Fruit fly (Drosophila melanogaster): ENCODE results near the gene CG9044.

Gene CG9044

DNA sequence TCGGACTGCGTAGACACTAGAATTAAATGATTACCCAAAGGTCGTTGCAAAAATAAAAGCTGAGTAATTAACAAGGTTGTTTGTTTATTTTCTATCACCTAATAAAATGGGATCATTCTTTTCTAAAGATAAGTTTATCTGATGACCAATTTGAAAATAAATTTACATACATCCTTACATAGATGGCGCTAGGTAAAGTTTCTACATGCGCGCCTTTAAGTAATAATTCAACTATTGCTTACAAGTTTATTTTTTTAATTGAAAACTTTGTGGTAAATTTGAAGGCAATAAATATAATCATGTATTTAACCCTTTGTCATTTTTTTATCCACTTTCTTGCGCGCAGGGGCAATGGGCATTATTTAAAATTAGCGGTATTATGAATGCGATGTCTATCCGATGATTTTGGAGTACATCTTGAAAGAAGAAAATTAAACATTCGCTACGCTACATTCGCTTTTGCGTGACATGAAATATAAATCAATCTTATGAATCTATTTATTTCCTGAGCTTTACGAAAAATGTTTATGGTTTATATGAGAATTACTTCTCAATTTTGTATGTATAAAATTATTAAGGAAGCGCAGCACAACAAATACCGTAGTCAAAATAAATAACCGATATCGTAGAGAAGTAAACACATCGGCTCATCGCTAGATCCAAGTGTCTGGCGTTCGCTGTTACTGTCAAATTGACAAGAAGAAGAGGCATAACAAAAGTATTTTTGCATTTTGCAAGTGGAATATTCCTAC lies at the start of gene CG9044:
Gene CG9044 (plus strand): TSS at position 676 of the 752 bp plus-strand sequence.
- no peak for TF ChIP-seq D1 (tag; optimal IDR thresholded peaks at IDR 0.05)
- peak; percentile 16 for TF ChIP-seq CG15710 (tag; optimal IDR thresholded peaks at IDR 0.05)
- no peak for TF ChIP-seq CG34367 (tag; optimal IDR thresholded peaks at IDR 0.05)
- TF ChIP-seq Pif1B (GFP tag; optimal IDR thresholded peaks at IDR 0.05): no peak
- no peak for TF ChIP-seq EcR (GFP tag; optimal IDR thresholded peaks at IDR 0.05)
- TF ChIP-seq Pif1A (GFP tag; optimal IDR thresholded peaks at IDR 0.05): no peak
- TF ChIP-seq CG13204 (GFP tag; optimal IDR thresholded peaks at IDR 0.05): no peak
- no peak for TF ChIP-seq CG14655 (GFP tag; optimal IDR thresholded peaks at IDR 0.05)
- TF ChIP-seq CG4496 (GFP tag; IDR thresholded peaks at IDR 0.05): no peak
- no peak for TF ChIP-seq CG17806 (tag; optimal IDR thresholded peaks at IDR 0.05)
- TF ChIP-seq CG12605 (GFP tag; IDR thresholded peaks at IDR 0.05): no peak
- TF ChIP-seq Snoo (tag; optimal IDR thresholded peaks at IDR 0.05): no peak
- no peak for TF ChIP-seq CG10348 (GFP tag; IDR thresholded peaks at IDR 0.05)
- no peak; the same call in 2 of the 3 replicates for TF ChIP-seq fd96Ca (GFP tag; IDR thresholded peaks at IDR 0.05)
- TF ChIP-seq rn (GFP tag; IDR thresholded peaks at IDR 0.05): peak; percentile 15; the same call in 1 of the 2 replicates
- TF ChIP-seq CG9948 (tag; optimal IDR thresholded peaks at IDR 0.05): no peak
- no peak for TF ChIP-seq Ets98B (GFP tag; IDR thresholded peaks at IDR 0.05)
- no peak for TF ChIP-seq CG8159 (tag; optimal IDR thresholded peaks at IDR 0.05)
- TF ChIP-seq gl (tag; optimal IDR thresholded peaks at IDR 0.05): no peak
- TF ChIP-seq CG32121 (GFP tag; IDR thresholded peaks at IDR 0.05): 0 out of 2 replicates have a peak, but pooled peaks have one; percentile 40

DNA sequence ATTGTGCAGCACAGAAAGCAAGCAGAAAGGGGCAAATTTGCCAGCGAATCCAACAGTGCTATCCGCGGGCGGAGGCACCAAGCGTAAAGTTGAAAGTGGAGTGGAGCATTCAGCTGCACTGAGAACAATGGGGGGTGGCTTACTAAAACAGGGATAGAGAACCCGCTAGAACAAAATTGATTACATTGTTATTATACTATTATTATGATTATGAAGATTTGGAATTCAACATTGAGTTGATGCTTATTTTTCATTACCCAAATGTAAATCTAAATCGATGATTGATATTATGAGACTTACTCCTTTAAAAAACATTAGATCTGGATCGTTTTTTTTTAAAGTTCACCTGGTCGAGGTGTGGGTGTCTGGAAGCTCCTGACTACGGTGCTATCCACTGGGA lies 47.7 kb upstream of the CG9044 start:
- TF ChIP-seq Pif1B (GFP tag; optimal IDR thresholded peaks at IDR 0.05) (no peak), Ets98B (GFP tag; IDR thresholded peaks at IDR 0.05) (no peak), fd96Ca (GFP tag; IDR thresholded peaks at IDR 0.05) (no peak), CG8301 (tag; optimal IDR thresholded peaks at IDR 0.05) (peak; percentile 60), EcR (GFP tag; optimal IDR thresholded peaks at IDR 0.05) (no peak), CG34367 (tag; optimal IDR thresholded peaks at IDR 0.05) (no peak), Snoo (tag; optimal IDR thresholded peaks at IDR 0.05) (no peak), rn (GFP tag; IDR thresholded peaks at IDR 0.05) (no peak), CG17806 (tag; optimal IDR thresholded peaks at IDR 0.05) (no peak), CG12605 (GFP tag; IDR thresholded peaks at IDR 0.05) (no peak), CG9948 (tag; optimal IDR thresholded peaks at IDR 0.05) (peak; percentile 19), CG10348 (GFP tag; IDR thresholded peaks at IDR 0.05) (no peak), D1 (tag; optimal IDR thresholded peaks at IDR 0.05) (no peak), CG32121 (GFP tag; IDR thresholded peaks at IDR 0.05) (no peak), CG15710 (tag; optimal IDR thresholded peaks at IDR 0.05) (no peak), CG4496 (GFP tag; IDR thresholded peaks at IDR 0.05) (0 out of 3 replicates have a peak, but pooled peaks have one; percentile 38), CG13204 (GFP tag; optimal IDR thresholded peaks at IDR 0.05) (no peak), gl (tag; optimal IDR thresholded peaks at IDR 0.05) (no peak), Pif1A (GFP tag; optimal IDR thresholded peaks at IDR 0.05) (no peak), CG14655 (GFP tag; optimal IDR thresholded peaks at IDR 0.05) (peak; percentile 67), CG8159 (tag; optimal IDR thresholded peaks at IDR 0.05) (no peak)

DNA sequence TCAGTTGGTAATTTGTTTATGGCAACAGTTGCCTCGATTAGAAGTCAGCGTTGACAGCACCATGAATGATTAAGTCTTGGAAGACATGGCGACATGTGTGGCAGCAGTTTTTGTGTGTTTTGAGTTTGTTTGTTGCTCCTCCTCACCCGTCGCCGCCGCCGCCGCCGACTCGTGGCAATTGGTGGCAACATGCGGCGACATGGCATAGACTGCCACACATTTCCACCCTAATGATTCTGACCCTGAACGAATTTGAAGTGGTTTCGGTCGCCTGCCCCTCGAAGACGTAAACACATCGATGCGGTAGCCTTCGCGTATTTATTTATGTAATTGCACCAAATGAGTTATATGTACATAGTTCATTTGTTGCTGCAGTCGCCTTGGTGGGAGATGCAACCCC lies 46.4 kb upstream of the CG9044 start:
- TF ChIP-seq CG9948 (tag; optimal IDR thresholded peaks at IDR 0.05): no peak
- TF ChIP-seq Pif1B (GFP tag; optimal IDR thresholded peaks at IDR 0.05): no peak
- TF ChIP-seq CG10348 (GFP tag; IDR thresholded peaks at IDR 0.05): no peak
- no peak for TF ChIP-seq CG15710 (tag; optimal IDR thresholded peaks at IDR 0.05)
- TF ChIP-seq CG14655 (GFP tag; optimal IDR thresholded peaks at IDR 0.05): no peak
- TF ChIP-seq CG13204 (GFP tag; optimal IDR thresholded peaks at IDR 0.05): no peak
- no peak for TF ChIP-seq fd96Ca (GFP tag; IDR thresholded peaks at IDR 0.05)
- no peak for TF ChIP-seq CG17806 (tag; optimal IDR thresholded peaks at IDR 0.05)
- no peak for TF ChIP-seq rn (GFP tag; IDR thresholded peaks at IDR 0.05)
- no peak for TF ChIP-seq Ets98B (GFP tag; IDR thresholded peaks at IDR 0.05)
- no peak for TF ChIP-seq Pif1A (GFP tag; optimal IDR thresholded peaks at IDR 0.05)
- no peak for TF ChIP-seq EcR (GFP tag; optimal IDR thresholded peaks at IDR 0.05)
- TF ChIP-seq CG32121 (GFP tag; IDR thresholded peaks at IDR 0.05): no peak
- no peak for TF ChIP-seq gl (tag; optimal IDR thresholded peaks at IDR 0.05)
- TF ChIP-seq CG12605 (GFP tag; IDR thresholded peaks at IDR 0.05): no peak
- no peak for TF ChIP-seq CG8301 (tag; optimal IDR thresholded peaks at IDR 0.05)
- TF ChIP-seq D1 (tag; optimal IDR thresholded peaks at IDR 0.05): no peak

DNA sequence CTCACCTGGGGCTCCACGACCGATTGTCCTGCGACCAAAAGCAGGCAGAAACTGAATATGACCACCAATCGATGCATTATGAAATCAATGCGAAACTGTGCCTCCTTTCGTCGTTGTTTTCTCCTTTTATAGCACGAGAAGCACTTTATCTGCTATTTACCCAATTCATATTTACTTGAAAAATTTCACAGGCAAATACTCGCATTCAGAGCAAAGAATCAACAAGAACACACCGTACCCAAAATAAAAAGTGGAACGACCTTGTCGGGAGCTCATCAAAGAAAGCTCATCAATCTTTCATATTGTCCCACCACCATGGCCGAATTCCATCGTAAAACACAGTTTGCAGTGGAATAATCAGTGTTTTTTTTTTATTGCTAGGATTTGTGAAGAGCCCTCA lies 44.7 kb upstream of the CG9044 start, which contains the start of gene CG9021:
Gene CG9021 (minus strand): TSS at position 105 of the 400 bp plus-strand sequence.
- TF ChIP-seq CG13204 (GFP tag; optimal IDR thresholded peaks at IDR 0.05) (no peak), fd96Ca (GFP tag; IDR thresholded peaks at IDR 0.05) (no peak), Snoo (tag; optimal IDR thresholded peaks at IDR 0.05) (peak; percentile 27), CG34367 (tag; optimal IDR thresholded peaks at IDR 0.05) (no peak)

DNA sequence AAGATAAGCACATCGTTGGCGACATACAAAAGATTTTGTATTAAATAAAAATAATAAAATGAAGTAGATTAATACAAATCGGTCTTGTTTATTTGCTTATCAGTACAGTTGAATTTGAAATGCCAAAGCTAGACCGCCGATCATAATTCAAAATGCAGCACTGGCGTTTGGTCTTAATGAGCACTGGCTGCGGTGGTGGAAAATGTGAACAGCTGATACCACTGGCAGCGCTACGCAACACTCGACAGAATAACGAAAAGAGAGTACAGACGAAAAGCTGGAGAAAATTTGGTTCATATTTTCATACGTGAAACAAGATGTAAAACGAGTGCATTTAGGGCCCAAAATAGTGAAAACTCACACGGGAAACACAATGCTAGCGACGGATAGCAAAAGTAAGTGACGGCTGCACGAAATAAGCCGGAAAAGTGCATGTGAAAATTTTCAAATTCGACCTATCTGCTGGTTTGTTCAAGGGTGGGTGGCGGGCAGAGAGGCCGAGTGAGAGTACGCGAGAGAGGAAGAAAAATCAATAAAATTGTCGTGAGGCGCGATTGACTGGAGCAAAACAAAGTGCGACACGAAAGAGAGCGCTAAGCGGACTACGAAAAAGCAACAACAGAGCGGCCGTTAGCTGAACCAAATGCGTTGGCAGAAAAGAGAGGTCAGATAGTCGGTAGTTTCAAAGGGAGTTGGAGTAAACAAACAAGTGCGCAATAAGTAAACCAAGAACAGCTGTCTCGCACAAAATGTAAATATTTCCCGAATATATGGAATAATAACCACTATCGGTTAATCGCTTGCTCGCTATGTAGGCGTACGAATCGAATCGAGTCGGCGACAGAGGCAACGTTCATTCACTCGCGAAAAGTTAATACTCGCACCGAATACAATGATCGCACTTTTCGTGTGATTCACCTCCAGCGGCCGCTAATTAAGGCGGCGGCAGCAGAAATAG lies 42.1 kb upstream of the CG9044 start, which contains the start of gene bchs:
Gene bchs (plus strand): TSS at position 277 of the 958 bp plus-strand sequence.
- TF ChIP-seq CG13204 (GFP tag; optimal IDR thresholded peaks at IDR 0.05): peak; percentile 0
- TF ChIP-seq CG8159 (tag; optimal IDR thresholded peaks at IDR 0.05): no peak
- TF ChIP-seq D1 (tag; optimal IDR thresholded peaks at IDR 0.05): no peak
- TF ChIP-seq Pif1B (GFP tag; optimal IDR thresholded peaks at IDR 0.05): peak; percentile 21
- no peak for TF ChIP-seq Snoo (tag; optimal IDR thresholded peaks at IDR 0.05)
- TF ChIP-seq CG10348 (GFP tag; IDR thresholded peaks at IDR 0.05): no peak
- no peak for TF ChIP-seq CG14655 (GFP tag; optimal IDR thresholded peaks at IDR 0.05)
- no peak for TF ChIP-seq rn (GFP tag; IDR thresholded peaks at IDR 0.05)
- TF ChIP-seq CG12605 (GFP tag; IDR thresholded peaks at IDR 0.05): peak; percentile 45; the same call in 1 of the 2 replicates
- TF ChIP-seq CG32121 (GFP tag; IDR thresholded peaks at IDR 0.05): 0 out of 2 replicates have a peak, but pooled peaks have one; percentile 12
- TF ChIP-seq CG9948 (tag; optimal IDR thresholded peaks at IDR 0.05): no peak
- TF ChIP-seq fd96Ca (GFP tag; IDR thresholded peaks at IDR 0.05): no peak
- peak; percentile 60 for TF ChIP-seq EcR (GFP tag; optimal IDR thresholded peaks at IDR 0.05)
- no peak for TF ChIP-seq CG34367 (tag; optimal IDR thresholded peaks at IDR 0.05)
- no peak for TF ChIP-seq CG4496 (GFP tag; IDR thresholded peaks at IDR 0.05)
